Worm (Caenorhabditis elegans) whole organism, L1 larva: ENCODE data around the gene C49C3.15.

Experiments
- C16A3.4 ChIP-seq: fragments of 150-350 bp; optimal IDR thresholded peaks from 2 replicates; lab custom pipeline; 2014; ENCODE audit warnings: missing biosample characterization, missing genetic modification characterization
- aha-1 ChIP-seq: fragments of 150-350 bp; optimal IDR thresholded peaks from 2 replicates; lab custom pipeline; 2014; ENCODE audit warnings: missing biosample characterization, missing genetic modification characterization
- aly-2 ChIP-seq: fragments of 150-350 bp; optimal IDR thresholded peaks from 2 replicates; lab custom pipeline; 2014; ENCODE audit warnings: missing biosample characterization, missing genetic modification characterization
- blmp-1 ChIP-seq: fragments of 150-350 bp; optimal IDR thresholded peaks from 2 replicates; lab custom pipeline; 2014; ENCODE audit warnings: missing biosample characterization, missing genetic modification characterization
- ceh-82 ChIP-seq, 3 experiments: fragments of 150-350 bp in 1 of 3; sonication (generic microtip) in 2 of 3; optimal IDR thresholded peaks; 2 replicates each; lab custom pipeline; 2014 to 2017; ENCODE audit warnings: missing biosample characterization in 3 of 3, missing genetic modification characterization in 3 of 3
- dpl-1 ChIP-seq, 3 experiments: fragments of 150-350 bp in 2 of 3; sonication (generic microtip) in 1 of 3; optimal IDR thresholded peaks; 2 replicates each; lab custom pipeline; 2014 to 2017; ENCODE audit warnings: missing biosample characterization in 3 of 3, missing genetic modification characterization in 3 of 3, missing genetic modification reagents in 3 of 3
- efl-1 ChIP-seq, 4 experiments: fragments of 150-350 bp; optimal IDR thresholded peaks in 3 of 4; peaks in 1 of 4; 1 replicate in 1 of 4; 2 replicates in 3 of 4; lab custom pipeline; 2014; ENCODE audit warnings: missing biosample characterization in 2 of 4, missing genetic modification characterization in 2 of 4, missing genetic modification reagents in 2 of 4
- egl-27 ChIP-seq, 2 experiments: fragments of 150-350 bp in 1 of 2; sonication (generic microtip); optimal IDR thresholded peaks; 3 replicates each; lab custom pipeline; 2017 to 2018; ENCODE audit warnings: missing biosample characterization in 2 of 2, missing genetic modification characterization in 2 of 2, missing genetic modification reagents in 2 of 2
- fkh-4 ChIP-seq: sonication (generic microtip); optimal IDR thresholded peaks from 2 replicates; lab custom pipeline; 2016; ENCODE audit warnings: missing compliant biosample characterization, missing genetic modification characterization, borderline replicate concordance
- fos-1 ChIP-seq: fragments of 150-350 bp; optimal IDR thresholded peaks from 2 replicates; lab custom pipeline; 2014; ENCODE audit warnings: missing biosample characterization, missing genetic modification characterization
- hlh-17 ChIP-seq: fragments of 200-800 bp; sonication (Bioruptor generic); optimal IDR thresholded peaks from 2 replicates; lab custom pipeline; 2018; ENCODE audit warnings: missing genetic modification characterization, mild to moderate bottlenecking, missing compliant biosample characterization, moderate library complexity, borderline replicate concordance
- hlh-4 ChIP-seq: sonication (generic microtip); optimal IDR thresholded peaks from 2 replicates; lab custom pipeline; 2016; ENCODE audit warnings: mild to moderate bottlenecking, missing genetic modification characterization, missing compliant biosample characterization
- irx-1 ChIP-seq: sonication (generic microtip); optimal IDR thresholded peaks from 2 replicates; lab custom pipeline; 2016; ENCODE audit warnings: missing genetic modification characterization, missing compliant biosample characterization
- jun-1 ChIP-seq: fragments of 150-350 bp; optimal IDR thresholded peaks from 2 replicates; lab custom pipeline; 2014; ENCODE audit warnings: missing biosample characterization, missing genetic modification reagents, missing genetic modification characterization
- lin-14 ChIP-seq: fragments of 200-800 bp; sonication (Bioruptor generic); optimal IDR thresholded peaks from 2 replicates; lab custom pipeline; 2018; ENCODE audit warnings: mild to moderate bottlenecking, missing genetic modification characterization, moderate library complexity, missing compliant biosample characterization
- lin-15B ChIP-seq: fragments of 150-350 bp; sonication (generic microtip); optimal IDR thresholded peaks from 3 replicates; lab custom pipeline; 2014; ENCODE audit warnings: missing biosample characterization, missing genetic modification characterization
- lir-3 ChIP-seq: sonication (generic microtip); optimal IDR thresholded peaks from 2 replicates; lab custom pipeline; 2016; ENCODE audit warnings: mild to moderate bottlenecking, missing genetic modification characterization, moderate library complexity, missing compliant biosample characterization; ENCODE audit not compliant: poor library complexity
- lsy-2 ChIP-seq, 2 experiments: fragments of 150-350 bp; optimal IDR thresholded peaks; 2 replicates each; lab custom pipeline; 2014; ENCODE audit warnings: missing biosample characterization in 2 of 2, missing genetic modification characterization in 2 of 2
- mab-9 ChIP-seq: fragments of 200-800 bp; sonication (Bioruptor generic); IDR thresholded peaks from 2 replicates; pipeline ENCODE4 v1.3.6; 2022; ENCODE audit warnings: missing genetic modification reagents, missing genetic modification characterization, missing compliant biosample characterization
- mdl-1 ChIP-seq, 2 experiments: fragments of 150-350 bp; optimal IDR thresholded peaks; 2 replicates each; lab custom pipeline; 2014 to 2017; ENCODE audit warnings: missing biosample characterization in 2 of 2, missing genetic modification characterization in 2 of 2, inconsistent platforms in 1 of 2
- mep-1 ChIP-seq: fragments of 150-350 bp; optimal IDR thresholded peaks from 2 replicates; lab custom pipeline; 2014; ENCODE audit warnings: missing biosample characterization, missing genetic modification characterization
- nhr-12 ChIP-seq: sonication (generic microtip); optimal IDR thresholded peaks from 2 replicates; lab custom pipeline; 2017; ENCODE audit warnings: missing biosample characterization, missing genetic modification characterization
- nhr-28 ChIP-seq: fragments of 150-350 bp; optimal IDR thresholded peaks from 2 replicates; lab custom pipeline; 2014; ENCODE audit warnings: missing biosample characterization, missing genetic modification characterization
- nhr-77 ChIP-seq: fragments of 150-350 bp; optimal IDR thresholded peaks from 2 replicates; lab custom pipeline; 2014; ENCODE audit warnings: missing biosample characterization, missing genetic modification characterization
- nhr-84 ChIP-seq: sonication (generic microtip); optimal IDR thresholded peaks from 2 replicates; lab custom pipeline; 2017; ENCODE audit warnings: missing biosample characterization, missing genetic modification characterization
- pqm-1 ChIP-seq: sonication (generic microtip); optimal IDR thresholded peaks from 3 replicates; lab custom pipeline; 2017; ENCODE audit warnings: missing biosample characterization, missing genetic modification characterization
- rnt-1 ChIP-seq: sonication (generic microtip); optimal IDR thresholded peaks from 2 replicates; lab custom pipeline; 2016; ENCODE audit warnings: mild to moderate bottlenecking, missing genetic modification characterization, moderate library complexity, missing compliant biosample characterization
- snpc-4 ChIP-seq: fragments of 150-350 bp; optimal IDR thresholded peaks from 2 replicates; lab custom pipeline; 2014; ENCODE audit warnings: missing biosample characterization, missing genetic modification characterization
- snu-23 ChIP-seq: sonication (generic microtip); optimal IDR thresholded peaks from 2 replicates; lab custom pipeline; 2016; ENCODE audit warnings: missing genetic modification characterization, missing compliant biosample characterization
- sup-37 ChIP-seq: fragments of 200-800 bp; sonication (Bioruptor generic); optimal IDR thresholded peaks from 2 replicates; lab custom pipeline; 2018; ENCODE audit warnings: mild to moderate bottlenecking, missing genetic modification characterization, missing compliant biosample characterization
- tbx-2 ChIP-seq: sonication (generic microtip); optimal IDR thresholded peaks from 2 replicates; lab custom pipeline; 2016; ENCODE audit warnings: missing genetic modification characterization, missing compliant biosample characterization
- unc-130 ChIP-seq: fragments of 150-350 bp; optimal IDR thresholded peaks from 2 replicates; lab custom pipeline; 2017; ENCODE audit warnings: missing biosample characterization, missing genetic modification characterization, inconsistent platforms
- zip-4 ChIP-seq: fragments of 200-800 bp; sonication (Bioruptor generic); optimal IDR thresholded peaks from 2 replicates; lab custom pipeline; 2018; ENCODE audit warnings: mild to moderate bottlenecking, missing genetic modification characterization, moderate library complexity, missing compliant biosample characterization
- ztf-11 ChIP-seq, 2 experiments: sonication (generic microtip); optimal IDR thresholded peaks; 2 replicates each; lab custom pipeline; 2016 to 2017; ENCODE audit warnings: missing genetic modification characterization in 2 of 2, missing biosample characterization in 1 of 2, missing compliant biosample characterization in 1 of 2

C49C3.15 gene

ce11 chrIV:17361143-17361542 lies 27.1 kb downstream of the C49C3.15 start, which contains the start of gene clec-202:
Gene clec-202 (plus strand): TSS chrIV:17361443.
- TF ChIP-seq C16A3.4 (tag; lab: Kevin White, UChicago) (no peak), efl-1 (optimal IDR thresholded peaks at IDR 0.05; lab: Kevin White, UChicago) (no peak), efl-1 (GFP tag; optimal IDR thresholded peaks at IDR 0.05 in 1 of 2; lab: Kevin White, UChicago) (no peak), egl-27 (tag; optimal IDR thresholded peaks at IDR 0.05; lab: Kevin White, UChicago) (no peak), dpl-1 (GFP tag; optimal IDR thresholded peaks at IDR 0.05; lab: Kevin White, UChicago) (no peak), pqm-1 (no peak), lin-15B (tag; lab: Kevin White, UChicago) (no peak), mab-9 (GFP tag; lab: Robert Waterston, UW) (no peak), nhr-84 (tag; lab: Kevin White, UChicago) (no peak), ceh-82 (tag; optimal IDR thresholded peaks at IDR 0.05; lab: Kevin White, UChicago) (no peak), mdl-1 (tag; optimal IDR thresholded peaks at IDR 0.05; lab: Kevin White, UChicago) (no peak), lin-14 (GFP tag; lab: Kevin White, UChicago) (no peak), snu-23 (GFP tag; lab: Kevin White, UChicago) (no peak), tbx-2 (tag; lab: Kevin White, UChicago) (no peak), rnt-1 (tag; lab: Kevin White, UChicago) (no peak)

- no peak for TF ChIP-seq nhr-28 (tag; lab: Kevin White, UChicago)
- no peak for TF ChIP-seq snu-23 (GFP tag; lab: Kevin White, UChicago)
- TF ChIP-seq lsy-2 (tag; optimal IDR thresholded peaks at IDR 0.05; lab: Kevin White, UChicago), result no peak
- TF ChIP-seq C16A3.4 (tag; lab: Kevin White, UChicago), result no peak
- no peak for TF ChIP-seq mep-1 (tag; lab: Kevin White, UChicago)
- TF ChIP-seq zip-4 (GFP tag; lab: Kevin White, UChicago), result no peak
- TF ChIP-seq hlh-17 (GFP tag; lab: Kevin White, UChicago), result no peak
- no peak for TF ChIP-seq lir-3 (tag; lab: Kevin White, UChicago)
- TF ChIP-seq fkh-4 (tag; lab: Kevin White, UChicago), result no peak
- TF ChIP-seq aly-2 (tag; lab: Kevin White, UChicago), result no peak
- TF ChIP-seq hlh-4 (tag; lab: Kevin White, UChicago), result no peak
- TF ChIP-seq ztf-11 (tag; optimal IDR thresholded peaks at IDR 0.05; lab: Kevin White, UChicago), result no peak
- TF ChIP-seq blmp-1 (tag; lab: Kevin White, UChicago), result no peak
- no peak for TF ChIP-seq jun-1
- TF ChIP-seq nhr-12, result no peak
- no peak for TF ChIP-seq unc-130 (tag; lab: Kevin White, UChicago)
- TF ChIP-seq fos-1 (tag; lab: Kevin White, UChicago), result no peak
These were observed 33.3 kb downstream of the C49C3.15 start, which contains the start of gene zipt-17 for ce11 chrIV:17367294-17367693. Gene zipt-17 (minus strand): TSS chrIV:17367394.

- TF ChIP-seq sup-37 (GFP tag; lab: Kevin White, UChicago) (no peak), nhr-77 (tag; lab: Kevin White, UChicago) (no peak), jun-1 (no peak), aha-1 (no peak), snpc-4 (tag; lab: Kevin White, UChicago) (no peak), snu-23 (GFP tag; lab: Kevin White, UChicago) (no peak), irx-1 (no peak)
These were observed 34.3 kb downstream of the C49C3.15 start, which contains the start of gene trh-1 for ce11 chrIV:17368292-17368691. Gene trh-1 (plus strand): TSS chrIV:17368592.

ce11 chrIV:17371469-17371868 lies 37.4 kb downstream of the C49C3.15 start, which contains the start of gene C30H6.5:
Gene C30H6.5 (plus strand): TSS chrIV:17371769.
- TF ChIP-seq mab-9 (GFP tag; lab: Robert Waterston, UW) (no peak), blmp-1 (tag; lab: Kevin White, UChicago) (peak; percentile 82)
